Worm (Caenorhabditis elegans): Measurements from ENCODE around the gene his-64.
"Not testable (repeated sequence)": the region's sequence is repeated elsewhere in the genome, so short reads cannot be mapped to it uniquely, and the experiment has no call there.

The his-64 gene

ce11 chrIV:11401482-11401881, 5.4 kb upstream of the his-64 start:
- TF ChIP-seq nhr-28 (tag; optimal IDR thresholded peaks at IDR 0.05) (no peak), nhr-237 (tag; optimal IDR thresholded peaks at IDR 0.05) (no peak)

- TF ChIP-seq tbx-8 (GFP tag; optimal IDR thresholded peaks at IDR 0.05): no peak
- no peak for TF ChIP-seq mab-5 (tag; optimal IDR thresholded peaks at IDR 0.05)
- no peak for TF ChIP-seq ceh-83 (GFP tag; optimal IDR thresholded peaks at IDR 0.05)
- no peak for TF ChIP-seq snpc-4 (tag; optimal IDR thresholded peaks at IDR 0.05)
- TF ChIP-seq elt-3 (tag; optimal IDR thresholded peaks at IDR 0.05): no peak
- no peak for TF ChIP-seq drap-1 (GFP tag; optimal IDR thresholded peaks at IDR 0.05)
Measured at ce11 chrIV:11403288-11403991, 3.5 kb upstream of the his-64 start, which contains the start of the genes memi-3 and cyp-31A2. Gene memi-3 (minus strand): TSS chrIV:11403338. Gene cyp-31A2 (plus strand): TSS chrIV:11403961.

ce11 chrIV:11410084-11410483, 3.2 kb downstream of the his-64 start, which contains the start of gene gfat-2:
Gene gfat-2 (plus strand): TSS chrIV:11410228.
- TF ChIP-seq pha-4 (tag; optimal IDR thresholded peaks at IDR 0.05): no peak
- TF ChIP-seq lin-32 (GFP tag; optimal IDR thresholded peaks at IDR 0.05): no peak
- no peak for TF ChIP-seq unc-62 (GFP tag; optimal IDR thresholded peaks at IDR 0.05)
- TF ChIP-seq nhr-237 (tag; optimal IDR thresholded peaks at IDR 0.05): no peak
- TF ChIP-seq bed-3 (GFP tag; optimal IDR thresholded peaks at IDR 0.05): no peak
- TF ChIP-seq elt-1 (tag; optimal IDR thresholded peaks at IDR 0.05; ENCODE audit: borderline replicate concordance, insufficient read depth): no peak
- no peak for TF ChIP-seq nhr-28 (tag; optimal IDR thresholded peaks at IDR 0.05)
- TF ChIP-seq mep-1 (tag; optimal IDR thresholded peaks at IDR 0.05): no peak
- TF ChIP-seq tbx-8 (GFP tag; optimal IDR thresholded peaks at IDR 0.05): no peak
- TF ChIP-seq zip-8 (tag; optimal IDR thresholded peaks at IDR 0.05): no peak
- no peak for TF ChIP-seq lin-13 (tag; optimal IDR thresholded peaks at IDR 0.05)
- TF ChIP-seq unc-39 (tag; optimal IDR thresholded peaks at IDR 0.05): no peak
- no peak for TF ChIP-seq ham-2 (GFP tag; optimal IDR thresholded peaks at IDR 0.05)
- no peak for TF ChIP-seq ces-1 (GFP tag; optimal IDR thresholded peaks at IDR 0.05)
- TF ChIP-seq lsy-2 (tag; optimal IDR thresholded peaks at IDR 0.05): no peak
- no peak for TF ChIP-seq nhr-76 (tag; optimal IDR thresholded peaks at IDR 0.05)
- TF ChIP-seq hlh-1 (tag; optimal IDR thresholded peaks at IDR 0.05): no peak
- no peak for TF ChIP-seq mab-5 (tag; optimal IDR thresholded peaks at IDR 0.05)

ce11 chrIV:11414920-11415319, 8.0 kb downstream of the his-64 start, which contains the start of gene F22B3.10:
Gene F22B3.10 (minus strand): TSS chrIV:11415020.
- TF ChIP-seq lin-13 (tag; optimal IDR thresholded peaks at IDR 0.05): no peak
- no peak for TF ChIP-seq ces-1 (GFP tag; optimal IDR thresholded peaks at IDR 0.05)
- no peak for TF ChIP-seq lin-32 (GFP tag; optimal IDR thresholded peaks at IDR 0.05)
- no peak for TF ChIP-seq ceh-83 (GFP tag; optimal IDR thresholded peaks at IDR 0.05)
- no peak for TF ChIP-seq pha-4 (tag; optimal IDR thresholded peaks at IDR 0.05)
- TF ChIP-seq unc-62 (GFP tag; optimal IDR thresholded peaks at IDR 0.05): no peak
- TF ChIP-seq unc-39 (tag; optimal IDR thresholded peaks at IDR 0.05): no peak
- TF ChIP-seq cnd-1 (tag; optimal IDR thresholded peaks at IDR 0.05): no peak
- TF ChIP-seq elt-3 (tag; optimal IDR thresholded peaks at IDR 0.05): no peak
- TF ChIP-seq ceh-43 (GFP tag; optimal IDR thresholded peaks at IDR 0.05): no peak
- TF ChIP-seq lsy-2 (tag; optimal IDR thresholded peaks at IDR 0.05): no peak
- TF ChIP-seq bed-3 (GFP tag; optimal IDR thresholded peaks at IDR 0.05): no peak
- no peak for TF ChIP-seq flh-1 (GFP tag; optimal IDR thresholded peaks at IDR 0.05)

ce11 chrIV:11416724-11417123, 9.8 kb downstream of the his-64 start, which contains the start of gene F22B3.5:
Gene F22B3.5 (minus strand): TSS chrIV:11416824.
- TF ChIP-seq unc-62 (GFP tag; optimal IDR thresholded peaks at IDR 0.05); hlh-1 (tag; optimal IDR thresholded peaks at IDR 0.05); blmp-1 (tag; optimal IDR thresholded peaks at IDR 0.05): not testable (repeated sequence)

- TF ChIP-seq ztf-11 (tag; optimal IDR thresholded peaks at IDR 0.05): no peak
- no peak for TF ChIP-seq elt-1 (tag; optimal IDR thresholded peaks at IDR 0.05; ENCODE audit: borderline replicate concordance, insufficient read depth)
- TF ChIP-seq pha-4 (tag; optimal IDR thresholded peaks at IDR 0.05): no peak
- no peak for TF ChIP-seq ceh-39 (tag; optimal IDR thresholded peaks at IDR 0.05)
- TF ChIP-seq unc-62 (GFP tag; optimal IDR thresholded peaks at IDR 0.05): no peak
- TF ChIP-seq M03D4.4 (tag; optimal IDR thresholded peaks at IDR 0.05): no peak
- no peak for TF ChIP-seq blmp-1 (tag; optimal IDR thresholded peaks at IDR 0.05)
- no peak for TF ChIP-seq ceh-83 (GFP tag; optimal IDR thresholded peaks at IDR 0.05)
- no peak for TF ChIP-seq nhr-12 (tag; optimal IDR thresholded peaks at IDR 0.05)
- TF ChIP-seq unc-120 (tag; optimal IDR thresholded peaks at IDR 0.05; ENCODE audit: poor library complexity, severe bottlenecking): no peak
- no peak for TF ChIP-seq mep-1 (tag; optimal IDR thresholded peaks at IDR 0.05)
- TF ChIP-seq nhr-237 (tag; optimal IDR thresholded peaks at IDR 0.05): no peak
- TF ChIP-seq bed-3 (GFP tag; optimal IDR thresholded peaks at IDR 0.05): no peak
- TF ChIP-seq nhr-76 (tag; optimal IDR thresholded peaks at IDR 0.05): no peak
Measured at ce11 chrIV:11421696-11422095, 14.8 kb downstream of the his-64 start, which contains the start of gene F22B3.7. Gene F22B3.7 (minus strand): TSS chrIV:11421796.
